Worm (Caenorhabditis elegans): ENCODE results near the gene F29B9.12.
A peak's percentile ranks its signal among the peaks of the same experiment; 100 is the strongest.

F29B9.12 gene

DNA sequence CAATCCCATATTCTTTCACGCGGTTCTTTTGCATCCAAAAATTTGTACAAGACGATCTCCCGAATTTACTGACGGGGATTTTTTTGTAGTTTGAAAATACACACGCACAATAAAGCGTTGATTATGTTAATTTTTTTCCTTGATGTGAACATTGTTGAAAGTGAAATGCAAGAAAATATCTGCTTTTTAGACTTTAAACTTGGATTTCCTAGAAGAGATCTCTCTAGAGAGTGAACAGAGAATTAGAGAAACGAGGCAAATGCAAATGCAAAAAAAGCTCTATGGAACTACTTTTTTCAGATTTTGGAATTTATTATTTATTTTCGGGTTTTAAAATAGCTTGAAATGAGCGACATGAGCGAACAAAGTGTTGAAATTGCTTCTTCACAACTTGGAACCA lies 4.3 kb upstream of the F29B9.12 start, which contains the start of gene F29B9.1:
TSS of gene F29B9.1 (plus strand) at position 301 of the 400 bp plus-strand sequence.
- TF ChIP-seq ztf-11 (tag; optimal IDR thresholded peaks at IDR 0.05) = no peak
- no peak for TF ChIP-seq elt-1 (tag; optimal IDR thresholded peaks at IDR 0.05; ENCODE audit: borderline replicate concordance, insufficient read depth)
- TF ChIP-seq hlh-1 (tag; optimal IDR thresholded peaks at IDR 0.05) = no peak
- no peak for TF ChIP-seq elt-3 (tag; optimal IDR thresholded peaks at IDR 0.05)
- TF ChIP-seq bed-3 (GFP tag; optimal IDR thresholded peaks at IDR 0.05) = no peak
- TF ChIP-seq unc-62 (GFP tag; optimal IDR thresholded peaks at IDR 0.05) = no peak
- TF ChIP-seq blmp-1 (tag; optimal IDR thresholded peaks at IDR 0.05) = no peak
- TF ChIP-seq ceh-43 (GFP tag; optimal IDR thresholded peaks at IDR 0.05) = no peak
- no peak for TF ChIP-seq unc-120 (tag; optimal IDR thresholded peaks at IDR 0.05; ENCODE audit: poor library complexity, severe bottlenecking)
- no peak for TF ChIP-seq M03D4.4 (tag; optimal IDR thresholded peaks at IDR 0.05)
- TF ChIP-seq ham-2 (GFP tag; optimal IDR thresholded peaks at IDR 0.05) = no peak
- TF ChIP-seq mep-1 (tag; optimal IDR thresholded peaks at IDR 0.05) = no peak
- TF ChIP-seq sem-2 (GFP tag; optimal IDR thresholded peaks at IDR 0.05) = no peak
- no peak for TF ChIP-seq sptf-1 (tag; optimal IDR thresholded peaks at IDR 0.05)
- TF ChIP-seq nhr-76 (tag; optimal IDR thresholded peaks at IDR 0.05) = no peak

DNA sequence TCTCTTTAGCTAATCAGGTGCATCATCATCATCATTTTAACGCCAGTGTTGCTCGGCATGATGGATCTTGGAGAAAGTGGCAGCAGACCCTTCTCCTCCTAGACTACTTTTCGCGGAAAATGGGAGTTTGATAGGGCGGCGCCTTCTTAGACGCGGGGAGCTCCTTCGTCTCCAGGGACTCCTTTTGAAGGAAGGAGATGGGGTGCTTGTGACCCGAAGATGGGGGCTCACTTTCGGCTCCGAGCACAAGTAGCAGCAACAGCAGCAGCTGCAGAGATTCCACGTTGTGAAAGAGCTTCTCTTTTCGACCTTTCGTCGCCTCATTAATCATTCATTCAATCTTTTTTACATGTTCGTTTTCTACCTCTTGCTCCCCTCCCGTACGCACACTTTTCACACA lies 2.0 kb upstream of the F29B9.12 start:
- TF ChIP-seq unc-120 (tag; optimal IDR thresholded peaks at IDR 0.05; ENCODE audit: poor library complexity, severe bottlenecking) (peak; percentile 36), mab-5 (tag; optimal IDR thresholded peaks at IDR 0.05) (no peak)

DNA sequence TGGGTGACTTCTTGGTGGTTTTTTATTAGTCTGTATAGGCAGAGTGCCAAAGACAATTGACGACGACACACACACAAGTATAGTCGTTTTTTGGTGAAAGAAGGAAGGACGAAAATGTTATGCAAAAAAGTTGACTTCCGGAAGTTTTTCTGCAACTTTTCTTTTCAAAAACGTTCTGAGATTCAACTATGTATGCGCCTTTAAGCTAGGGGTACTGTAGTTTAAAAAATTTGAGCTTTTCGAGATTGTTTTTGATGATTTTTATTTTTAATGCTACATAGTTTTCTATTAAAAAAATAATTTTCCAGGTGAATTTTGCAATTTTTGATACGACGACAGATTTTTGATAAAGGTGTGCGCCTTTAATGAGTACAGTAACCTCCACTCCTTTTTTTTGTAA lies 1.5 kb upstream of the F29B9.12 start:
- TF ChIP-seq hlh-1 (tag; optimal IDR thresholded peaks at IDR 0.05) = no peak

DNA sequence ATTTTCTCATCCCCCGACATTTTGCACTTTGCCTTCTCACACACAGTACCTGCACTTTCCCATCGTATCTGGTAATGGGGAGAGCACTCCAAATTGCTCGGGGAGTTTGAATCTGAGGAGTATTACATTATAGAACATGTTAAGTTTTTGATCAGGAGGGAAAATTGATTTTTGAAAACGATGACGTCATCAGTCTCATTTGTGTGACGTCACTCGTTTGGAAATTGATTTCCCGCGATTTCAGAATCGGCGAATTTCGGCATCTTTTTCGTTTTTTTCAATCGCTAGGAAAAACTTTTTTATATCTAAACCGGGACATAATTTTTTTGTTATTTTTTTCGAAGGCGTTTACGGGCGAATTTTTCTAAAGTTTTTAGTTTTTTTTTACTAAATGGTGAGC lies 4.0 kb downstream of the F29B9.12 start:
- TF ChIP-seq zip-8 (tag; optimal IDR thresholded peaks at IDR 0.05) (peak; percentile 100), lin-13 (tag; optimal IDR thresholded peaks at IDR 0.05) (no peak)

DNA sequence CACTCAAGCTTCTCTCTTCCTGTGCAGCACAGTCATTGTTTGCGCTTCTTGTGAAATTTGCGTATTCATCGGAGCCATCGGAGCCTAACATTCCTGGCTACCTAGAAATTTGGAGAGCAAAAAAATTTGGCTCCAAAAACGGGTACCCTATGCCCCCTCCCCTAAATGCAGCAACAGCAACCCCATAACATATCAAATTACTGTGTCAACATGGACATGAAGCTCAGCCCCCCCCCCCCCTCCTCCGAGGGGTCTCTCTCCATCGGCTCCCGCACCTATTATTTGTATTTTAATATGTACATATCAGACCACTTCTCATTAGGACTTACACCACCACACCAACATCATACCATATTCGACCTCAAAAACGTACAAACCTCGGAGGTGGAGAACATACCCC lies 5.0 kb downstream of the F29B9.12 start:
- no peak for TF ChIP-seq ceh-83 (GFP tag; optimal IDR thresholded peaks at IDR 0.05)
- TF ChIP-seq pha-4 (tag; optimal IDR thresholded peaks at IDR 0.05) = peak; percentile 83

DNA sequence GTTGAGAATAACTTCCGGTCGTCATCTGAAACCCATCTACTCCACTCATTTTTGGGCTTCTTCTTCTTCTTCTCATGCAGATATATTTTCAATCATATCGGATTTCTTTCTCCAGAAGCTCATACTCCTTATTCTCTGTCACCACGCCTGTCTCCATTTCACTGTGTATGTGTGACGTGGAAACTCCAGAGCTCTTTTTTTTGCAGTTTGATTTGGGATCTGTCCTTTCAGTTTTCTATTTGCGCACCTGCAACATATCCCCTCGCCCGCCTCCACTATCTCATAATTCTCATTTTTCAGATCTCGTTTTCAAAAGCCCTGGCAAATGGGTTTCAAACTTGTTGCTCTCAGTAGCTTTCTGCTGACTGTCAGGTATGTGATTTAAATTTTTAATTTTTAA lies 9.4 kb downstream of the F29B9.12 start, which contains the start of gene kin-36:
TSS of gene kin-36 (plus strand) at position 301 of the 400 bp plus-strand sequence.
- TF ChIP-seq ceh-83 (GFP tag; optimal IDR thresholded peaks at IDR 0.05) (no peak), nhr-2 (tag; optimal IDR thresholded peaks at IDR 0.05) (no peak), mab-5 (tag; optimal IDR thresholded peaks at IDR 0.05) (no peak), hlh-1 (tag; optimal IDR thresholded peaks at IDR 0.05) (no peak), zip-8 (tag; optimal IDR thresholded peaks at IDR 0.05) (no peak), ceh-39 (tag; optimal IDR thresholded peaks at IDR 0.05) (no peak), elt-1 (tag; optimal IDR thresholded peaks at IDR 0.05; ENCODE audit: borderline replicate concordance, insufficient read depth) (no peak), cnd-1 (tag; optimal IDR thresholded peaks at IDR 0.05) (no peak), ham-2 (GFP tag; optimal IDR thresholded peaks at IDR 0.05) (no peak), sptf-1 (tag; optimal IDR thresholded peaks at IDR 0.05) (no peak), lsy-2 (tag; optimal IDR thresholded peaks at IDR 0.05) (no peak), sem-2 (GFP tag; optimal IDR thresholded peaks at IDR 0.05) (no peak), M03D4.4 (tag; optimal IDR thresholded peaks at IDR 0.05) (no peak), flh-1 (GFP tag; optimal IDR thresholded peaks at IDR 0.05) (no peak), drap-1 (GFP tag; optimal IDR thresholded peaks at IDR 0.05) (no peak), pha-4 (tag; optimal IDR thresholded peaks at IDR 0.05) (no peak), snpc-4 (tag; optimal IDR thresholded peaks at IDR 0.05) (no peak)

DNA sequence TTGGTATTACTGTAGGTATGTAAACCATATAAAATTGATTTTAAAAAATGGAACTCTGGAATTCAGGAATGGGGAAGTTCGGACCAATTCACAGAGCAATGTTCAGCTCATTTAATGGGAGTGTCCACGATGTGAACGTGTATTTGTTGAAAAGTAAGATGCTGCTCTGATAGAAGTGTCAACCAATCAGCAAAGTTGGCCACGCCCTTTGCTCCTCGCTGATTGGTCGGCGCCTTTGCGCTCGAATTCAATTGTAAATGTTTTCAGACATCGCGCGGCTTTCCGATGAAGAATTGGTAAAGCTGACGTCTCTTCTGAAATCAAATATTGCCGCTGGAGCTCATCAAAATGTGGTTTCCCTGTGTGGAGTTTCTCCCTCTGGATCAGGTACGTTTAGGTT lies 13.8 kb downstream of the F29B9.12 start:
- TF ChIP-seq mab-5 (tag; optimal IDR thresholded peaks at IDR 0.05) (no peak), bed-3 (GFP tag; optimal IDR thresholded peaks at IDR 0.05) (no peak)
